Fruit fly (Drosophila melanogaster) whole organism, embryonic: Measurements from ENCODE around the gene Piezo.

Source experiments
- Atf-2 ChIP-seq: fragments of 200-800 bp; sonication (Bioruptor generic); optimal IDR thresholded peaks from 2 replicates; lab custom pipeline; 2016; ENCODE audit warnings: missing biosample characterization, missing genetic modification characterization
- CG10267 ChIP-seq: fragments of 200-800 bp; sonication (Bioruptor generic); optimal IDR thresholded peaks from 2 replicates; lab custom pipeline; 2018; ENCODE audit warnings: missing biosample characterization, mild to moderate bottlenecking, missing genetic modification characterization, moderate library complexity
- CG10366 ChIP-seq: fragments of 200-800 bp; sonication (Bioruptor generic); IDR thresholded peaks from 2 replicates; pipeline ENCODE4 v1.3.6; 2022; ENCODE audit warnings: missing biosample characterization, missing genetic modification characterization
- CG12104 ChIP-seq: fragments of 200-800 bp; sonication (Bioruptor generic); optimal IDR thresholded peaks from 3 replicates; lab custom pipeline; 2016; ENCODE audit warnings: missing biosample characterization, missing genetic modification characterization
- CG12219 ChIP-seq: fragments of 200-800 bp; sonication (Bioruptor generic); optimal IDR thresholded peaks from 3 replicates; lab custom pipeline; 2018; ENCODE audit warnings: missing biosample characterization, mild to moderate bottlenecking, missing genetic modification characterization
- CG13123 ChIP-seq: fragments of 200-800 bp; sonication (Bioruptor generic); optimal IDR thresholded peaks from 2 replicates; lab custom pipeline; 2016; ENCODE audit warnings: missing biosample characterization, missing genetic modification characterization
- CG13624 ChIP-seq: fragments of 200-800 bp; sonication (Bioruptor generic); optimal IDR thresholded peaks from 2 replicates; lab custom pipeline; 2016; ENCODE audit warnings: missing biosample characterization, missing genetic modification characterization
- CG14441 ChIP-seq: fragments of 200-800 bp; sonication (Bioruptor generic); IDR thresholded peaks from 2 replicates; pipeline ENCODE4 v1.3.6; 2022; ENCODE audit warnings: missing biosample characterization, missing genetic modification characterization
- CG14860 ChIP-seq: fragments of 200-800 bp; sonication (Bioruptor generic); IDR thresholded peaks from 3 replicates; pipeline ENCODE4 v1.3.6; 2022; ENCODE audit warnings: missing biosample characterization, missing genetic modification characterization; ENCODE audit not compliant: partially characterized antibody
- CG15479 ChIP-seq: fragments of 200-800 bp; sonication (Bioruptor generic); optimal IDR thresholded peaks from 3 replicates; lab custom pipeline; 2019; ENCODE audit warnings: missing biosample characterization, mild to moderate bottlenecking, missing genetic modification characterization, moderate library complexity
- CG1603 ChIP-seq: fragments of 200-800 bp; sonication (Bioruptor generic); optimal IDR thresholded peaks from 2 replicates; lab custom pipeline; 2019; ENCODE audit warnings: missing biosample characterization, mild to moderate bottlenecking, missing genetic modification characterization, moderate library complexity
- CG16815 ChIP-seq: fragments of 200-800 bp; sonication (Bioruptor generic); optimal IDR thresholded peaks from 3 replicates; lab custom pipeline; 2017; ENCODE audit warnings: missing biosample characterization, mild to moderate bottlenecking, missing genetic modification characterization
- CG2889 ChIP-seq: fragments of 200-800 bp; sonication (Bioruptor generic); IDR thresholded peaks from 3 replicates; pipeline ENCODE4 v1.3.6; 2022; ENCODE audit warnings: missing biosample characterization, missing genetic modification characterization
- CG30431 ChIP-seq: fragments of 200-800 bp; sonication (Bioruptor generic); optimal IDR thresholded peaks from 2 replicates; lab custom pipeline; 2017; ENCODE audit warnings: missing biosample characterization, missing genetic modification characterization
- CG3065 ChIP-seq: fragments of 200-800 bp; sonication (Bioruptor generic); optimal IDR thresholded peaks from 2 replicates; lab custom pipeline; 2016; ENCODE audit warnings: missing biosample characterization, missing genetic modification characterization
- CG3407 ChIP-seq: fragments of 200-800 bp; sonication (Bioruptor generic); optimal IDR thresholded peaks from 2 replicates; lab custom pipeline; 2018; ENCODE audit warnings: missing biosample characterization, mild to moderate bottlenecking, missing genetic modification characterization
- CG34224 ChIP-seq: fragments of 200-800 bp; sonication (Bioruptor generic); IDR thresholded peaks from 3 replicates; pipeline ENCODE4 v1.3.6; 2022; ENCODE audit warnings: missing biosample characterization, missing genetic modification characterization; ENCODE audit not compliant: partially characterized antibody
- CG6854 ChIP-seq: fragments of 200-800 bp; sonication (Bioruptor generic); optimal IDR thresholded peaks from 3 replicates; lab custom pipeline; 2017; ENCODE audit warnings: missing biosample characterization, mild to moderate bottlenecking, missing genetic modification characterization
- CG8765 ChIP-seq: fragments of 200-800 bp; sonication (Bioruptor generic); IDR thresholded peaks from 2 replicates; pipeline ENCODE4 v1.3.6; 2022; ENCODE audit warnings: missing biosample characterization, missing genetic modification characterization
- CG9727 ChIP-seq: fragments of 200-800 bp; sonication (Bioruptor generic); optimal IDR thresholded peaks from 3 replicates; lab custom pipeline; 2017; ENCODE audit warnings: missing biosample characterization, mild to moderate bottlenecking, missing genetic modification characterization
- D19A ChIP-seq: fragments of 200-800 bp; optimal IDR thresholded peaks from 3 replicates; lab custom pipeline; 2019; ENCODE audit warnings: missing biosample characterization, mild to moderate bottlenecking, missing genetic modification characterization, moderate library complexity
- Dll ChIP-seq: fragments of 200-800 bp; sonication (Bioruptor generic); IDR thresholded peaks from 4 replicates; pipeline ENCODE4 v1.3.6; 2022; ENCODE audit warnings: missing biosample characterization, missing genetic modification characterization; ENCODE audit not compliant: partially characterized antibody
- ERR ChIP-seq: fragments of 200-800 bp; sonication (Bioruptor generic); optimal IDR thresholded peaks from 2 replicates; lab custom pipeline; 2016; ENCODE audit warnings: missing biosample characterization, missing genetic modification characterization
- Eip74EF ChIP-seq, 2 experiments: fragments of 200-800 bp in 1 of 2; fragments of >200 bp in 1 of 2; sonication (Bioruptor generic) in 1 of 2; optimal IDR thresholded peaks; 2 replicates each; lab custom pipeline; 2017 to 2019; ENCODE audit warnings: missing biosample characterization in 2 of 2, missing genetic modification characterization in 2 of 2, mild to moderate bottlenecking in 1 of 2, moderate library complexity in 1 of 2
- Ets97D ChIP-seq: fragments of 200-800 bp; sonication (Bioruptor generic); optimal IDR thresholded peaks from 3 replicates; lab custom pipeline; 2016; ENCODE audit warnings: missing biosample characterization, missing genetic modification characterization
- H15 ChIP-seq: fragments of 200-800 bp; sonication (Bioruptor generic); IDR thresholded peaks from 3 replicates; pipeline ENCODE4 v1.3.6; 2022; ENCODE audit warnings: missing biosample characterization, missing genetic modification characterization
- HmgD ChIP-seq: fragments of 200-800 bp; sonication (Bioruptor generic); optimal IDR thresholded peaks from 3 replicates; lab custom pipeline; 2016; ENCODE audit warnings: missing biosample characterization, missing genetic modification characterization
- Lim3 ChIP-seq: fragments of 200-800 bp; sonication (Bioruptor generic); IDR thresholded peaks from 2 replicates; pipeline ENCODE4 v1.3.6; 2022; ENCODE audit warnings: missing biosample characterization, missing genetic modification characterization
- Max ChIP-seq: fragments of 200-800 bp; sonication (Bioruptor generic); optimal IDR thresholded peaks from 2 replicates; lab custom pipeline; 2016; ENCODE audit warnings: missing biosample characterization, mild to moderate bottlenecking, missing genetic modification characterization
- NC2α ChIP-seq: fragments of 200-800 bp; sonication (Bioruptor generic); optimal IDR thresholded peaks from 2 replicates; lab custom pipeline; 2016; ENCODE audit warnings: missing biosample characterization, missing genetic modification characterization
- Ravus ChIP-seq: fragments of 200-800 bp; sonication (Bioruptor generic); IDR thresholded peaks from 2 replicates; pipeline ENCODE4 v1.3.6; 2022; ENCODE audit warnings: missing biosample characterization, missing genetic modification characterization
- Spps ChIP-seq: fragments of 200-800 bp; sonication (Bioruptor generic); optimal IDR thresholded peaks from 2 replicates; lab custom pipeline; 2018; ENCODE audit warnings: missing biosample characterization, mild to moderate bottlenecking, missing genetic modification characterization
- Xbp1 ChIP-seq: fragments of 200-800 bp; sonication (Bioruptor generic); optimal IDR thresholded peaks from 3 replicates; lab custom pipeline; 2016; ENCODE audit warnings: missing biosample characterization, mild to moderate bottlenecking, missing genetic modification characterization
- esg ChIP-seq: fragments of 200-800 bp; sonication (Bioruptor generic); conservative IDR thresholded peaks from 2 replicates; pipeline ENCODE4 v1.3.6; 2022; ENCODE audit warnings: missing biosample characterization, missing genetic modification characterization
- fd102C ChIP-seq: fragments of 200-800 bp; sonication (Bioruptor generic); optimal IDR thresholded peaks from 2 replicates; lab custom pipeline; 2018; ENCODE audit warnings: missing biosample characterization, mild to moderate bottlenecking, missing genetic modification characterization, moderate library complexity
- fd3F ChIP-seq: fragments of 200-800 bp; sonication (Bioruptor generic); optimal IDR thresholded peaks from 2 replicates; lab custom pipeline; 2018; ENCODE audit warnings: missing biosample characterization, mild to moderate bottlenecking, missing genetic modification characterization, moderate library complexity
- fd64A ChIP-seq: fragments of 200-800 bp; sonication (Bioruptor generic); optimal IDR thresholded peaks from 3 replicates; lab custom pipeline; 2018; ENCODE audit warnings: missing biosample characterization, mild to moderate bottlenecking, missing genetic modification characterization
- h ChIP-seq: fragments of >200 bp; optimal IDR thresholded peaks from 2 replicates; lab custom pipeline; 2017
- ken ChIP-seq: fragments of 200-800 bp; sonication (Bioruptor generic); IDR thresholded peaks from 3 replicates; pipeline ENCODE4 v1.3.6; 2022; ENCODE audit warnings: missing biosample characterization, missing genetic modification characterization
- klu ChIP-seq: fragments of 200-800 bp; sonication (Bioruptor generic); IDR thresholded peaks from 2 replicates; pipeline ENCODE4 v1.3.6; 2022; ENCODE audit warnings: missing biosample characterization, missing genetic modification characterization
- kni ChIP-seq: fragments of 200-800 bp; sonication (Bioruptor generic); optimal IDR thresholded peaks from 3 replicates; lab custom pipeline; 2017; ENCODE audit warnings: mild to moderate bottlenecking, missing biosample characterization, missing genetic modification reagents, missing genetic modification characterization
- knrl ChIP-seq: fragments of 200-800 bp; sonication (Bioruptor generic); IDR thresholded peaks from 3 replicates; pipeline ENCODE4 v1.3.6; 2022; ENCODE audit warnings: missing biosample characterization, missing genetic modification characterization; ENCODE audit not compliant: partially characterized antibody
- pan ChIP-seq, 4 experiments: fragments of >200 bp in 3 of 4; fragments of 200-800 bp in 1 of 4; sonication (Bioruptor generic) in 1 of 4; optimal IDR thresholded peaks in 3 of 4; IDR thresholded peaks in 1 of 4; 2 replicates each; pipeline versions ENCODE4 v1.3.6 to Lab custom; 2017 to 2022; ENCODE audit warnings: missing biosample characterization in 2 of 4, missing genetic modification characterization in 2 of 4, mixed read lengths in 1 of 4
- run ChIP-seq: fragments of 200-800 bp; sonication (Bioruptor generic); optimal IDR thresholded peaks from 3 replicates; lab custom pipeline; 2018; ENCODE audit warnings: missing biosample characterization, mild to moderate bottlenecking, missing genetic modification characterization
- sc ChIP-seq, 3 experiments: fragments of >200 bp in 2 of 3; fragments of 200-800 bp in 1 of 3; sonication (Bioruptor generic) in 1 of 3; optimal IDR thresholded peaks; 2 replicates in 2 of 3; 3 replicates in 1 of 3; lab custom pipeline; 2017; ENCODE audit warnings: mild to moderate bottlenecking in 1 of 3, missing biosample characterization in 1 of 3, missing genetic modification characterization in 1 of 3, missing genetic modification reagents in 1 of 3
- slp2 ChIP-seq: fragments of 200-800 bp; sonication (Bioruptor generic); optimal IDR thresholded peaks from 2 replicates; lab custom pipeline; 2016; ENCODE audit warnings: missing biosample characterization, missing genetic modification characterization
- trh ChIP-seq: fragments of 200-800 bp; sonication (Bioruptor generic); optimal IDR thresholded peaks from 2 replicates; lab custom pipeline; 2016; ENCODE audit warnings: missing biosample characterization, missing genetic modification characterization
- usp ChIP-seq: fragments of >200 bp; optimal IDR thresholded peaks from 2 replicates; lab custom pipeline; 2017; ENCODE audit warnings: missing biosample characterization, missing genetic modification characterization
- zen ChIP-seq: fragments of 200-800 bp; sonication (Bioruptor generic); optimal IDR thresholded peaks from 3 replicates; lab custom pipeline; 2018; ENCODE audit warnings: missing biosample characterization, mild to moderate bottlenecking, missing genetic modification characterization, moderate library complexity
- zfh1 ChIP-seq: fragments of 200-800 bp; sonication (Bioruptor generic); IDR thresholded peaks from 3 replicates; pipeline ENCODE4 v1.3.6; 2022; ENCODE audit warnings: missing biosample characterization, missing genetic modification characterization
- zfh2 ChIP-seq: fragments of 200-800 bp; sonication (Bioruptor generic); optimal IDR thresholded peaks from 2 replicates; lab custom pipeline; 2016; ENCODE audit warnings: missing biosample characterization, missing genetic modification characterization

Piezo gene

dm6 chr2L:8232389-8232788 lies 69.5 kb downstream of the Piezo start (continued):
- TF ChIP-seq Xbp1 (no peak), CG13123 (GFP tag; lab: Kevin White, UChicago) (no peak), Ets97D (no peak), ERR (GFP tag; lab: Kevin White, UChicago) (no peak), CG10366 (no peak), CG14860 (GFP tag; lab: Robert Waterston, UW) (no peak), trh (GFP tag; lab: Kevin White, UChicago) (no peak), CG9727 (GFP tag; lab: Kevin White, UChicago) (no peak), fd3F (no peak), Lim3 (GFP tag; lab: Robert Waterston, UW) (no peak), CG15479 (GFP tag; lab: Kevin White, UChicago) (no peak), NC2α (GFP tag; lab: Kevin White, UChicago) (no peak), esg (no peak), CG13624 (GFP tag; lab: Kevin White, UChicago) (no peak), zfh1 (GFP tag; lab: Robert Waterston, UW) (no peak), Atf-2 (GFP tag; lab: Kevin White, UChicago) (no peak), fd102C (GFP tag; lab: Kevin White, UChicago) (no peak), Spps (no peak), pan (optimal IDR thresholded peaks at IDR 0.05; lab: Kevin White, UChicago) (no peak), pan (GFP tag; optimal IDR thresholded peaks at IDR 0.05 in 1 of 2, IDR thresholded peaks at IDR 0.05 in 1 of 2) (no peak), CG10267 (peak; percentile 6), CG3065 (GFP tag; lab: Kevin White, UChicago) (no peak), sc (optimal IDR thresholded peaks at IDR 0.05; lab: Kevin White, UChicago) (no peak), sc (GFP tag; optimal IDR thresholded peaks at IDR 0.05; lab: Kevin White, UChicago) (no peak), usp (GFP tag; lab: Kevin White, UChicago) (no peak), CG3407 (GFP tag; lab: Kevin White, UChicago) (no peak), HmgD (no peak), Max (GFP tag; lab: Kevin White, UChicago) (no peak), CG1603 (tag; lab: Kevin White, UChicago) (peak; percentile 32), kni (no peak), CG12219 (GFP tag; lab: Kevin White, UChicago) (no peak), CG34224 (GFP tag; lab: Robert Waterston, UW) (no peak), D19A (tag; lab: Kevin White, UChicago) (no peak), fd64A (no peak), run (tag; lab: Kevin White, UChicago) (no peak), ken (0 out of 3 replicates have a peak, but pooled peaks have one; percentile 36), slp2 (no peak), Eip74EF (GFP tag; optimal IDR thresholded peaks at IDR 0.05; lab: Kevin White, UChicago) (no peak), zfh2 (GFP tag; lab: Kevin White, UChicago) (no peak), CG14441 (GFP tag; lab: Robert Waterston, UW) (0 out of 2 replicates have a peak, but pooled peaks have one; percentile 13), zen (no peak), CG30431 (no peak), knrl (GFP tag; lab: Robert Waterston, UW) (no peak), h (lab: Kevin White, UChicago) (no peak), H15 (no peak), CG6854 (GFP tag; lab: Kevin White, UChicago) (no peak), CG12104 (no peak), CG16815 (GFP tag; lab: Kevin White, UChicago) (no peak), CG2889 (GFP tag; lab: Robert Waterston, UW) (no peak), Dll (GFP tag; lab: Robert Waterston, UW) (no peak), CG8765 (no peak), Ravus (GFP tag; lab: Robert Waterston, UW) (no peak), klu (GFP tag; lab: Robert Waterston, UW) (no peak)
